Fruit fly (Drosophila melanogaster) whole organism, embryonic: Measurements from ENCODE around the gene nompC.

Experiments
- Ada2b ChIP-seq: fragments of 200-800 bp; sonication (Bioruptor generic); IDR thresholded peaks from 2 replicates; pipeline ENCODE4 v1.3.6; 2022; ENCODE audit warnings: missing biosample characterization, missing genetic modification characterization
- Aef1 ChIP-seq: fragments of 200-800 bp; sonication (Bioruptor generic); IDR thresholded peaks from 3 replicates; pipeline ENCODE4 v1.3.6; 2022; ENCODE audit warnings: missing biosample characterization, missing genetic modification characterization
- B-H1 ChIP-seq: fragments of 200-800 bp; sonication (Bioruptor generic); IDR thresholded peaks from 3 replicates; pipeline ENCODE4 v1.3.6; 2022; ENCODE audit warnings: missing biosample characterization, missing genetic modification characterization
- BtbVII ChIP-seq: fragments of 200-800 bp; sonication (Bioruptor generic); optimal IDR thresholded peaks from 3 replicates; lab custom pipeline; 2017; ENCODE audit warnings: missing biosample characterization, mild to moderate bottlenecking, missing genetic modification characterization
- CG10321 ChIP-seq: fragments of 200-800 bp; sonication (Bioruptor generic); IDR thresholded peaks from 2 replicates; pipeline ENCODE4 v1.3.6; 2022; ENCODE audit warnings: missing biosample characterization, missing genetic modification characterization
- CG11560 ChIP-seq: fragments of 200-800 bp; sonication (Bioruptor generic); IDR thresholded peaks from 3 replicates; pipeline ENCODE4 v1.3.6; 2022; ENCODE audit warnings: missing biosample characterization, missing genetic modification characterization
- CG12659 ChIP-seq: fragments of 200-800 bp; sonication (Bioruptor generic); optimal IDR thresholded peaks from 3 replicates; lab custom pipeline; 2017; ENCODE audit warnings: mild to moderate bottlenecking, missing biosample characterization, missing genetic modification reagents, missing genetic modification characterization
- CG13296 ChIP-seq: fragments of 200-800 bp; sonication (Bioruptor generic); optimal IDR thresholded peaks from 3 replicates; lab custom pipeline; 2018; ENCODE audit warnings: missing biosample characterization, mild to moderate bottlenecking, missing genetic modification characterization
- CG13894 ChIP-seq: fragments of 200-800 bp; sonication (Bioruptor generic); optimal IDR thresholded peaks from 3 replicates; lab custom pipeline; 2018; ENCODE audit warnings: missing biosample characterization, mild to moderate bottlenecking, missing genetic modification characterization, moderate library complexity
- CG14050 ChIP-seq: fragments of 200-800 bp; sonication (Bioruptor generic); IDR thresholded peaks from 3 replicates; pipeline ENCODE4 v1.3.6; 2022; ENCODE audit warnings: missing biosample characterization, missing genetic modification characterization
- CG14710 ChIP-seq: fragments of 200-800 bp; sonication (Bioruptor generic); optimal IDR thresholded peaks from 3 replicates; lab custom pipeline; 2019; ENCODE audit warnings: missing biosample characterization, mild to moderate bottlenecking, missing genetic modification characterization, moderate library complexity
- CG17802 ChIP-seq: fragments of 200-800 bp; sonication (Bioruptor generic); optimal IDR thresholded peaks from 2 replicates; lab custom pipeline; 2018; ENCODE audit warnings: missing biosample characterization, mild to moderate bottlenecking, missing genetic modification characterization, moderate library complexity
- CG17912 ChIP-seq: fragments of 200-800 bp; sonication (Bioruptor generic); optimal IDR thresholded peaks from 2 replicates; lab custom pipeline; 2018; ENCODE audit warnings: missing biosample characterization, mild to moderate bottlenecking, missing genetic modification characterization
- CG4730 ChIP-seq: fragments of 200-800 bp; sonication (Bioruptor generic); IDR thresholded peaks from 2 replicates; pipeline ENCODE4 v1.3.6; 2022; ENCODE audit warnings: missing biosample characterization, missing genetic modification characterization
- CG4820 ChIP-seq: fragments of 200-800 bp; sonication (Bioruptor generic); optimal IDR thresholded peaks from 3 replicates; lab custom pipeline; 2016; ENCODE audit warnings: missing biosample characterization, missing genetic modification characterization
- CG6689 ChIP-seq: fragments of 200-800 bp; sonication (Bioruptor generic); IDR thresholded peaks from 2 replicates; pipeline ENCODE4 v1.3.6; 2022; ENCODE audit warnings: missing biosample characterization, missing genetic modification characterization
- CG7357 ChIP-seq: fragments of 200-800 bp; sonication (Bioruptor generic); IDR thresholded peaks from 3 replicates; pipeline ENCODE4 v1.3.6; 2022; ENCODE audit warnings: missing biosample characterization, missing genetic modification characterization
- CG7963 ChIP-seq: fragments of 200-800 bp; sonication (Bioruptor generic); IDR thresholded peaks from 3 replicates; pipeline ENCODE4 v1.3.6; 2022; ENCODE audit warnings: missing biosample characterization, missing genetic modification characterization; ENCODE audit not compliant: partially characterized antibody
- CG9437 ChIP-seq: fragments of 200-800 bp; sonication (Bioruptor generic); optimal IDR thresholded peaks from 2 replicates; lab custom pipeline; 2018; ENCODE audit warnings: missing biosample characterization, mild to moderate bottlenecking, missing genetic modification characterization
- CG9817 ChIP-seq: fragments of 200-800 bp; sonication (Bioruptor generic); optimal IDR thresholded peaks from 2 replicates; lab custom pipeline; 2018; ENCODE audit warnings: missing biosample characterization, mild to moderate bottlenecking, missing genetic modification characterization, moderate library complexity
- Chrac-16 ChIP-seq: fragments of 200-800 bp; sonication (Bioruptor generic); optimal IDR thresholded peaks from 3 replicates; lab custom pipeline; 2016; ENCODE audit warnings: missing biosample characterization, missing genetic modification characterization
- Dbx ChIP-seq: fragments of 200-800 bp; sonication (Bioruptor generic); IDR thresholded peaks from 3 replicates; pipeline ENCODE4 v1.3.6; 2022; ENCODE audit warnings: missing biosample characterization, missing genetic modification characterization
- E2f2 ChIP-seq: fragments of 200-800 bp; sonication (Bioruptor generic); IDR thresholded peaks from 2 replicates; pipeline ENCODE4 v1.3.6; 2022; ENCODE audit warnings: missing biosample characterization, missing genetic modification characterization
- Hand ChIP-seq: fragments of 200-800 bp; sonication (Bioruptor generic); optimal IDR thresholded peaks from 2 replicates; lab custom pipeline; 2017; ENCODE audit warnings: mild to moderate bottlenecking, missing biosample characterization, missing genetic modification reagents, missing genetic modification characterization
- Lhr ChIP-seq: fragments of 200-800 bp; sonication (Bioruptor generic); optimal IDR thresholded peaks from 3 replicates; lab custom pipeline; 2017; ENCODE audit warnings: mild to moderate bottlenecking, missing biosample characterization, missing genetic modification reagents, missing genetic modification characterization
- MTF-1 ChIP-seq: fragments of 200-800 bp; sonication (Bioruptor generic); optimal IDR thresholded peaks from 2 replicates; lab custom pipeline; 2018; ENCODE audit warnings: missing biosample characterization, mild to moderate bottlenecking, missing genetic modification characterization, borderline replicate concordance
- NFAT ChIP-seq: fragments of 200-800 bp; sonication (Bioruptor generic); IDR thresholded peaks from 2 replicates; pipeline ENCODE4 v1.3.6; 2022; ENCODE audit warnings: missing biosample characterization, missing genetic modification characterization
- Oaz ChIP-seq: fragments of 200-800 bp; sonication (Bioruptor generic); IDR thresholded peaks from 2 replicates; pipeline ENCODE4 v1.3.6; 2022; ENCODE audit warnings: missing biosample characterization, missing genetic modification characterization
- Ptx1 ChIP-seq: fragments of 200-800 bp; sonication (Bioruptor generic); IDR thresholded peaks from 2 replicates; pipeline ENCODE4 v1.3.6; 2022; ENCODE audit warnings: missing biosample characterization, missing genetic modification characterization
- Scr ChIP-seq: fragments of 200-800 bp; sonication (Bioruptor generic); IDR thresholded peaks from 2 replicates; pipeline ENCODE4 v1.3.6; 2022; ENCODE audit warnings: missing biosample characterization, missing genetic modification characterization; ENCODE audit not compliant: partially characterized antibody
- Side ChIP-seq: fragments of 200-800 bp; sonication (Bioruptor generic); optimal IDR thresholded peaks from 2 replicates; lab custom pipeline; 2016; ENCODE audit warnings: missing biosample characterization, missing genetic modification characterization
- amos ChIP-seq: fragments of 200-800 bp; sonication (Bioruptor generic); IDR thresholded peaks from 2 replicates; pipeline ENCODE4 v1.3.6; 2022; ENCODE audit warnings: missing biosample characterization, missing genetic modification characterization; ENCODE audit not compliant: partially characterized antibody
- cas ChIP-seq: fragments of 200-800 bp; sonication (Bioruptor generic); IDR thresholded peaks from 2 replicates; pipeline ENCODE4 v1.3.6; 2022; ENCODE audit warnings: missing biosample characterization, missing genetic modification characterization
- cato ChIP-seq: fragments of 200-800 bp; sonication (Bioruptor generic); optimal IDR thresholded peaks from 2 replicates; lab custom pipeline; 2016; ENCODE audit warnings: missing biosample characterization, missing genetic modification characterization, borderline replicate concordance
- dan ChIP-seq: fragments of 200-800 bp; sonication (Bioruptor generic); IDR thresholded peaks from 2 replicates; pipeline ENCODE4 v1.3.6; 2022; ENCODE audit warnings: missing biosample characterization, missing genetic modification characterization
- ems ChIP-seq: fragments of 200-800 bp; sonication (Bioruptor generic); optimal IDR thresholded peaks from 3 replicates; lab custom pipeline; 2016; ENCODE audit warnings: missing biosample characterization, missing genetic modification characterization
- fd64A ChIP-seq: fragments of 200-800 bp; sonication (Bioruptor generic); optimal IDR thresholded peaks from 3 replicates; lab custom pipeline; 2018; ENCODE audit warnings: missing biosample characterization, mild to moderate bottlenecking, missing genetic modification characterization
- gfzf ChIP-seq: fragments of 200-800 bp; sonication (Bioruptor generic); optimal IDR thresholded peaks from 2 replicates; lab custom pipeline; 2016; ENCODE audit warnings: missing biosample characterization, mild to moderate bottlenecking, missing genetic modification characterization, moderate library complexity
- gro ChIP-seq: fragments of 200-800 bp; sonication (Bioruptor generic); optimal IDR thresholded peaks from 2 replicates; lab custom pipeline; 2016; ENCODE audit warnings: missing biosample characterization, missing genetic modification characterization
- ind ChIP-seq: fragments of 200-800 bp; sonication (Bioruptor generic); optimal IDR thresholded peaks from 3 replicates; lab custom pipeline; 2016; ENCODE audit warnings: missing biosample characterization, missing genetic modification characterization
- nau ChIP-seq: fragments of 200-800 bp; sonication (Bioruptor generic); optimal IDR thresholded peaks from 3 replicates; lab custom pipeline; 2017; ENCODE audit warnings: missing biosample characterization, mild to moderate bottlenecking, missing genetic modification characterization, missing genetic modification reagents
- pita ChIP-seq: fragments of 200-800 bp; sonication (Bioruptor generic); optimal IDR thresholded peaks from 2 replicates; lab custom pipeline; 2017; ENCODE audit warnings: missing biosample characterization, mild to moderate bottlenecking, missing genetic modification characterization
- pnt ChIP-seq: fragments of 200-800 bp; sonication (Bioruptor generic); optimal IDR thresholded peaks from 3 replicates; lab custom pipeline; 2016; ENCODE audit warnings: missing biosample characterization, missing genetic modification characterization
- salm ChIP-seq: fragments of 200-800 bp; sonication (Bioruptor generic); optimal IDR thresholded peaks from 2 replicates; lab custom pipeline; 2018; ENCODE audit warnings: missing biosample characterization, mild to moderate bottlenecking, missing genetic modification characterization
- schlank ChIP-seq: fragments of 200-800 bp; sonication (Bioruptor generic); optimal IDR thresholded peaks from 2 replicates; lab custom pipeline; 2018; ENCODE audit warnings: missing biosample characterization, mild to moderate bottlenecking, missing genetic modification characterization
- shn ChIP-seq: fragments of 200-800 bp; sonication (Bioruptor generic); optimal IDR thresholded peaks from 3 replicates; lab custom pipeline; 2016; ENCODE audit warnings: missing biosample characterization, missing genetic modification characterization
- so ChIP-seq: fragments of 200-800 bp; sonication (Bioruptor generic); IDR thresholded peaks from 3 replicates; pipeline ENCODE4 v1.3.6; 2022; ENCODE audit warnings: missing biosample characterization, missing genetic modification characterization
- stc ChIP-seq: fragments of 200-800 bp; sonication (Bioruptor generic); IDR thresholded peaks from 2 replicates; pipeline ENCODE4 v1.3.6; 2022; ENCODE audit warnings: missing biosample characterization, missing genetic modification characterization
- sug ChIP-seq: fragments of 200-800 bp; optimal IDR thresholded peaks from 2 replicates; lab custom pipeline; 2019; ENCODE audit warnings: missing biosample characterization, mild to moderate bottlenecking, missing genetic modification characterization, moderate library complexity
- ttk ChIP-seq: fragments of 200-800 bp; sonication (Bioruptor generic); IDR thresholded peaks from 2 replicates; pipeline ENCODE4 v2.1.2; 2022; ENCODE audit warnings: missing biosample characterization, missing genetic modification characterization

nompC gene

dm6 chr2L:5298978-5299627 is 46.9 kb upstream of the nompC start (continued):
- TF ChIP-seq CG13894 (no peak), amos (GFP tag; lab: Robert Waterston, UW) (no peak), so (GFP tag; lab: Robert Waterston, UW) (peak; percentile 91), cas (GFP tag; lab: Robert Waterston, UW) (no peak), CG10321 (GFP tag; lab: Robert Waterston, UW) (peak; percentile 84), CG17802 (tag; lab: Kevin White, UChicago) (peak; percentile 38), dan (GFP tag; lab: Robert Waterston, UW) (no peak), Chrac-16 (peak; percentile 77), CG12659 (GFP tag; lab: Kevin White, UChicago) (peak; percentile 83), MTF-1 (GFP tag; lab: Kevin White, UChicago) (peak; percentile 9), fd64A (GFP tag; lab: Kevin White, UChicago) (peak; percentile 81), Side (no peak), E2f2 (GFP tag; lab: Robert Waterston, UW) (peak; percentile 60; the same call in 1 of the 2 replicates), CG11560 (tag; lab: Robert Waterston, UW) (no peak), B-H1 (GFP tag; lab: Robert Waterston, UW) (peak; percentile 62), stc (GFP tag; lab: Robert Waterston, UW) (peak; percentile 78), CG14050 (GFP tag; lab: Robert Waterston, UW) (peak; percentile 51; the same call in 2 of the 3 replicates), gfzf (GFP tag; lab: Kevin White, UChicago) (no peak), sug (peak; percentile 83), CG4820 (GFP tag; lab: Kevin White, UChicago) (peak; percentile 70), shn (GFP tag; lab: Kevin White, UChicago) (peak; percentile 59), BtbVII (GFP tag; lab: Kevin White, UChicago) (peak; percentile 56), Oaz (GFP tag; lab: Robert Waterston, UW) (peak; percentile 79), salm (peak; percentile 85), Hand (GFP tag; lab: Kevin White, UChicago) (peak; percentile 81), ems (GFP tag; lab: Kevin White, UChicago) (peak; percentile 69), schlank (tag; lab: Kevin White, UChicago) (peak; percentile 23), CG17912 (GFP tag; lab: Kevin White, UChicago) (no peak), gro (GFP tag; lab: Kevin White, UChicago) (no peak), NFAT (GFP tag; lab: Robert Waterston, UW) (no peak), CG9817 (peak; percentile 68), pita (no peak), CG14710 (tag; lab: Kevin White, UChicago) (peak; percentile 76), CG7963 (GFP tag; lab: Robert Waterston, UW) (no peak), Ptx1 (peak; percentile 80), Dbx (GFP tag; lab: Robert Waterston, UW) (no peak), CG7357 (0 out of 3 replicates have a peak, but pooled peaks have one; percentile 38), CG13296 (peak; percentile 67), ttk (GFP tag; lab: Robert Waterston, UW) (peak; percentile 76), ind (GFP tag; lab: Kevin White, UChicago) (peak; percentile 75), Lhr (GFP tag; lab: Kevin White, UChicago) (peak; percentile 63), CG6689 (GFP tag; lab: Robert Waterston, UW) (peak; percentile 81), Scr (GFP tag; lab: Robert Waterston, UW) (no peak), CG9437 (GFP tag; lab: Kevin White, UChicago) (peak; percentile 82), cato (peak; percentile 75), CG4730 (GFP tag; lab: Robert Waterston, UW) (no peak), Ada2b (GFP tag; lab: Robert Waterston, UW) (peak; percentile 65), Aef1 (GFP tag; lab: Robert Waterston, UW) (peak; percentile 62), nau (GFP tag; lab: Kevin White, UChicago) (peak; percentile 82), pnt (peak; percentile 40)
